Fruit fly (Drosophila melanogaster) whole organism, wandering third instar larva: ENCODE measurements around the gene wgn.

Source experiments
- Abd-B ChIP-seq: fragments of >200 bp; optimal IDR thresholded peaks from 2 replicates; lab custom pipeline; 2017; ENCODE audit warnings: missing biosample characterization, missing genetic modification characterization
- CG32264 ChIP-seq: fragments of 200-800 bp; sonication (Bioruptor generic); optimal IDR thresholded peaks from 2 replicates; lab custom pipeline; 2016; ENCODE audit warnings: missing biosample characterization, missing genetic modification characterization
- CG9705 ChIP-seq: fragments of 200-800 bp; sonication (Bioruptor generic); optimal IDR thresholded peaks from 2 replicates; lab custom pipeline; 2018; ENCODE audit warnings: missing biosample characterization, mild to moderate bottlenecking, missing genetic modification characterization
- CrebA ChIP-seq: fragments of 200-800 bp; sonication (Bioruptor generic); optimal IDR thresholded peaks from 2 replicates; lab custom pipeline; 2016; ENCODE audit warnings: missing biosample characterization, mild to moderate bottlenecking, missing genetic modification characterization, borderline replicate concordance
- Dfd ChIP-seq: fragments of >200 bp; optimal IDR thresholded peaks from 2 replicates; lab custom pipeline; 2017; ENCODE audit warnings: missing biosample characterization, missing genetic modification characterization
- Dif ChIP-seq: fragments of 200-275, 200-300 bp; sonication (Bioruptor generic); optimal IDR thresholded peaks from 2 replicates; lab custom pipeline; 2018; ENCODE audit warnings: missing biosample characterization, missing genetic modification characterization; ENCODE audit not compliant: partially characterized antibody
- GATAd ChIP-seq: sonication (Bioruptor generic); optimal IDR thresholded peaks from 2 replicates; lab custom pipeline; 2016; ENCODE audit warnings: missing biosample characterization, missing genetic modification characterization
- Hnf4 ChIP-seq: fragments of 200-800 bp; sonication (Bioruptor generic); optimal IDR thresholded peaks from 2 replicates; lab custom pipeline; 2016; ENCODE audit warnings: missing biosample characterization, mild to moderate bottlenecking, missing genetic modification characterization
- Hr83 ChIP-seq: fragments of 200-300 bp; sonication (Bioruptor generic); optimal IDR thresholded peaks from 2 replicates; lab custom pipeline; 2016; ENCODE audit warnings: missing biosample characterization, mild to moderate bottlenecking, missing genetic modification characterization, moderate library complexity; ENCODE audit not compliant: poor library complexity, severe bottlenecking
- Jra ChIP-seq: sonication (Bioruptor generic); optimal IDR thresholded peaks from 2 replicates; lab custom pipeline; 2016; ENCODE audit warnings: missing biosample characterization, missing genetic modification characterization
- Mio ChIP-seq: sonication (Bioruptor generic); optimal IDR thresholded peaks from 2 replicates; lab custom pipeline; 2016; ENCODE audit warnings: missing biosample characterization, missing genetic modification characterization
- N ChIP-seq: fragments of >200 bp; optimal IDR thresholded peaks from 2 replicates; lab custom pipeline; 2018; ENCODE audit warnings: missing biosample characterization, missing external identifiers, missing genetic modification characterization
- OdsH ChIP-seq: fragments of 200-800 bp; sonication (Bioruptor generic); optimal IDR thresholded peaks from 2 replicates; lab custom pipeline; 2016; ENCODE audit warnings: missing biosample characterization, mild to moderate bottlenecking, missing genetic modification characterization
- Rel ChIP-seq, 2 experiments: fragments of 200-800 bp; sonication (Bioruptor generic) in 1 of 2; optimal IDR thresholded peaks; 2 replicates in 1 of 2; 3 replicates in 1 of 2; lab custom pipeline; 2016 to 2019; ENCODE audit warnings: mild to moderate bottlenecking in 2 of 2, missing biosample characterization in 2 of 2, missing genetic modification characterization in 2 of 2, moderate library complexity in 1 of 2
- Sp1 ChIP-seq: fragments of 200-800 bp; sonication (Bioruptor generic); optimal IDR thresholded peaks from 3 replicates; lab custom pipeline; 2019; ENCODE audit warnings: missing biosample characterization, mild to moderate bottlenecking, missing genetic modification characterization, moderate library complexity
- Vsx2 ChIP-seq: fragments of 200-300, 225-300 bp; sonication (Bioruptor generic); optimal IDR thresholded peaks from 2 replicates; lab custom pipeline; 2018; ENCODE audit warnings: missing biosample characterization, missing genetic modification characterization; ENCODE audit not compliant: partially characterized antibody
- br ChIP-seq: fragments of 200-800 bp; sonication (Bioruptor generic); optimal IDR thresholded peaks from 2 replicates; lab custom pipeline; 2016; ENCODE audit warnings: missing biosample characterization, missing genetic modification characterization
- brk ChIP-seq: fragments of 200-800 bp; sonication (Bioruptor generic); optimal IDR thresholded peaks from 2 replicates; lab custom pipeline; 2016; ENCODE audit warnings: missing biosample characterization, mild to moderate bottlenecking, missing genetic modification characterization
- dl ChIP-seq, 2 experiments: fragments of 175-275, 200-275 bp in 1 of 2; fragments of 200-275 bp in 1 of 2; sonication (Bioruptor generic); optimal IDR thresholded peaks; lab custom pipeline; 2018; ENCODE audit warnings: mild to moderate bottlenecking in 2 of 2, missing biosample characterization in 2 of 2, missing genetic modification characterization in 2 of 2, moderate library complexity in 2 of 2; ENCODE audit not compliant: partially characterized antibody in 2 of 2, insufficient read depth in 1 of 2
- dmrt93B ChIP-seq: fragments of 200-800 bp; sonication (Bioruptor generic); optimal IDR thresholded peaks from 2 replicates; lab custom pipeline; 2018; ENCODE audit warnings: missing biosample characterization, mild to moderate bottlenecking, missing genetic modification characterization
- dsf ChIP-seq: sonication (Bioruptor generic); optimal IDR thresholded peaks from 2 replicates; lab custom pipeline; 2016; ENCODE audit warnings: missing biosample characterization, missing genetic modification characterization, borderline replicate concordance
- ey ChIP-seq: fragments of 200-800 bp; sonication (Bioruptor generic); optimal IDR thresholded peaks from 2 replicates; lab custom pipeline; 2016; ENCODE audit warnings: missing biosample characterization, missing genetic modification characterization
- foxo ChIP-seq, 2 experiments: fragments of 200-800 bp; sonication (Bioruptor generic); optimal IDR thresholded peaks; 2 replicates in 1 of 2; 3 replicates in 1 of 2; lab custom pipeline; 2016 to 2017; ENCODE audit warnings: missing biosample characterization in 2 of 2, missing genetic modification characterization in 2 of 2
- fru ChIP-seq: fragments of 200-800 bp; sonication (Bioruptor generic); optimal IDR thresholded peaks from 3 replicates; lab custom pipeline; 2016; ENCODE audit warnings: missing biosample characterization, mild to moderate bottlenecking, missing genetic modification characterization
- h ChIP-seq: fragments of 200-800 bp; sonication (Bioruptor generic); optimal IDR thresholded peaks from 3 replicates; lab custom pipeline; 2016; ENCODE audit warnings: missing biosample characterization, mild to moderate bottlenecking, missing genetic modification characterization
- jim ChIP-seq: fragments of 175-275, 200-325 bp; sonication (Bioruptor generic); optimal IDR thresholded peaks from 2 replicates; lab custom pipeline; 2016; ENCODE audit warnings: missing biosample characterization, mild to moderate bottlenecking, missing genetic modification characterization
- lola ChIP-seq: fragments of >200 bp; optimal IDR thresholded peaks from 2 replicates; lab custom pipeline; 2017; ENCODE audit warnings: missing biosample characterization, missing genetic modification characterization
- pan ChIP-seq: fragments of >200 bp; optimal IDR thresholded peaks from 2 replicates; lab custom pipeline; 2017
- psq ChIP-seq: fragments of 200-800 bp; sonication (Bioruptor generic); optimal IDR thresholded peaks from 3 replicates; lab custom pipeline; 2017; ENCODE audit warnings: missing biosample characterization, mild to moderate bottlenecking, missing genetic modification characterization, moderate library complexity
- rgr ChIP-seq: fragments of 200-800 bp; sonication (Bioruptor generic); optimal IDR thresholded peaks from 3 replicates; lab custom pipeline; 2016; ENCODE audit warnings: missing biosample characterization, mild to moderate bottlenecking, missing genetic modification characterization
- sage ChIP-seq: fragments of 200-800 bp; sonication (Bioruptor generic); optimal IDR thresholded peaks from 2 replicates; lab custom pipeline; 2016; ENCODE audit warnings: missing biosample characterization, mild to moderate bottlenecking, missing genetic modification characterization
- sv ChIP-seq: fragments of 200-800 bp; sonication (Bioruptor generic); optimal IDR thresholded peaks from 3 replicates; lab custom pipeline; 2016; ENCODE audit warnings: missing biosample characterization, missing genetic modification characterization
- tai ChIP-seq: sonication (Bioruptor generic); optimal IDR thresholded peaks from 2 replicates; lab custom pipeline; 2016; ENCODE audit warnings: missing biosample characterization, missing genetic modification characterization
- usp ChIP-seq: fragments of >200 bp; optimal IDR thresholded peaks from 2 replicates; lab custom pipeline; 2017; ENCODE audit warnings: missing biosample characterization, missing genetic modification characterization

Gene wgn

DNA sequence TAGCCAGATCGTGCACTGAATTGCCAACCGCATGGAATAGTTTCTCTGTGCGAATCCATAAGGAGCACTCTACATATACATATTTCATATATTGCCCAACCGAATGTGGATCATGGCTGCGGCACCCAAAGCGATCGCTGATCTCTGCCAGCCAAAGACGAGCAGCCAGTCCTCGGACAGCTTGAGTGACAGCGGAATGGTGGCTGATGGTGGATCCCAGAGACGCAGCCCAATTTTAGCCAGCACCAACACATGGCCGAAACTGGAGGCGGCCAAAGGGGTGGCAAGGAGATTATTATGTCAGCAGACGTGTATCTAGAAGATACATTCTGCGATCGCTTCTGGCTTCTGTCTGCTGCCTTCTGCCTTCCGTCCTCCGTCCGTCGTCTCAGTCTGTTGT lies 3.7 kb downstream of the wgn start:
- TF ChIP-seq tai (no peak), sv (no peak), brk (GFP tag; lab: Kevin White, UChicago) (no peak), GATAd (GFP tag; lab: Kevin White, UChicago) (no peak), dl (GFP tag; optimal IDR thresholded peaks at IDR 0.05; lab: Kevin White, UChicago; ENCODE audit: insufficient read depth in 1 of 2, partially characterized antibody in 2 of 2) (no peak), ey (GFP tag; lab: Kevin White, UChicago) (no peak), foxo (GFP tag; optimal IDR thresholded peaks at IDR 0.05; lab: Kevin White, UChicago) (no peak), dsf (GFP tag; lab: Kevin White, UChicago) (no peak), OdsH (GFP tag; lab: Kevin White, UChicago) (no peak), br (GFP tag; lab: Kevin White, UChicago) (no peak), Rel (GFP tag; optimal IDR thresholded peaks at IDR 0.05; lab: Kevin White, UChicago) (no peak), Rel (tag; optimal IDR thresholded peaks at IDR 0.05; lab: Kevin White, UChicago) (no peak), Dfd (GFP tag; lab: Kevin White, UChicago) (no peak), Sp1 (no peak), CrebA (GFP tag; lab: Kevin White, UChicago) (no peak), psq (GFP tag; lab: Kevin White, UChicago) (no peak), CG32264 (no peak), pan (lab: Kevin White, UChicago) (no peak), Jra (GFP tag; lab: Kevin White, UChicago) (no peak), Vsx2 (GFP tag; lab: Kevin White, UChicago) (no peak), Abd-B (GFP tag; lab: Kevin White, UChicago) (no peak)

DNA sequence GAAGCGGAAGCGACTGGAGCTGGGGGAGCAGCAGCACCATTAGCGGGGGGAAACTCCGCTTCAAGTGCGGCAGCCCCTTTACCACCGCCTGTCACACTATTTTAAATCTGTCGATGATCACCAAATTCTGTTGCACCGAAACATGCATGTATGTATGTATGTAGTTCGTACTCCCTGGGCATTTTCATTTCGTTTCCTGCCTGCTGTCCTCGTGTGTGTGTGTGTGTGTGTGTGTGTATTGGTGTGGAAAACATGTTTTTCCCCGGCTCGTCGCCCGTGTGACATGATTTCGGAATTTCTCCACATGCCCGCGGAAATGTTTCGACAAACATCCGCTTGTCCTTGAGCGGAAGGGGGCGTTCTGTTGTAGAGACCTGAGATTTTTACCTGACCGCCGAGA lies 7.7 kb downstream of the wgn start:
- no peak for TF ChIP-seq jim (GFP tag; lab: Kevin White, UChicago)
- no peak for TF ChIP-seq Sp1
- no peak for TF ChIP-seq sage (GFP tag; lab: Kevin White, UChicago)
- TF ChIP-seq rgr (GFP tag; lab: Kevin White, UChicago) = no peak
- no peak for TF ChIP-seq Hr83 (GFP tag; lab: Kevin White, UChicago)
- no peak for TF ChIP-seq CrebA (GFP tag; lab: Kevin White, UChicago)

DNA sequence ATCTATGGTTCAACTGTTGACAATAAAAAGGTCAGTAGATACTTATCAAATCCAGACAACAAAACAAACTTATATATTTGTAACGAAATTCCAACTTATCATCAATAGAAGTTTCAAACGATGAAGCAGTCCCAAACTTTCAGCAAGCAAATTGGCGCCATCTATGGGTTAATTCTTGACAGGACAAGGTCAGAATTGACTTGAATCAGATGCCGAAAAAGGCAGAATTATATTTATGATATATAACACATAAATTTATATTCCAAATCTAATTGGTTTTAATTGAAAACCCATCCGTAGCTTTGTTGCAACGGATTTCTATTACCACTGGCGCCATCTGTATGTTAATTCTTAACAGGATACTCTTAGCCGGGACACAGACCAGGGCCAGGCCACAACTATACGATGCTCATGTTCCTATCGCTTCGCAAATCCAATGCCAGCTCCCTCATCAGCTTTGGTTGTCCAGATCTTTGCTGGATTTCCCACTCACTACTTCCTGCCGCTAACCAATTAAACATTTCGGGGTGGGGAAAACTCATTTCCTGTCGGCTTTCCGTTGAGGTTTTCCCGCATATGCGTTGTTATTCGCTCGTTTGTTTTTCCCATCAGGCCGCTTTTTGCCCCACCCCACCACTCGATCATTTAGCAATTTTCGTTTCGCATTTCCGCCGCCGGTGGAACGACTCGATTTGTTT lies 12.9 kb downstream of the wgn start:
- no peak for TF ChIP-seq CG9705 (GFP tag; lab: Kevin White, UChicago)
- no peak for TF ChIP-seq dmrt93B (GFP tag; lab: Kevin White, UChicago)
- no peak for TF ChIP-seq usp (GFP tag; lab: Kevin White, UChicago)
- no peak for TF ChIP-seq dsf (GFP tag; lab: Kevin White, UChicago)
- no peak for TF ChIP-seq h (GFP tag; lab: Kevin White, UChicago)
- no peak for TF ChIP-seq tai
- no peak for TF ChIP-seq jim (GFP tag; lab: Kevin White, UChicago)
- no peak for TF ChIP-seq br (GFP tag; lab: Kevin White, UChicago)
- no peak for TF ChIP-seq sage (GFP tag; lab: Kevin White, UChicago)
- no peak for TF ChIP-seq Mio (GFP tag; lab: Kevin White, UChicago)
- TF ChIP-seq OdsH (GFP tag; lab: Kevin White, UChicago) = no peak
- TF ChIP-seq CG32264 = no peak
- TF ChIP-seq N (GFP tag; lab: Kevin White, UChicago) = no peak
- TF ChIP-seq rgr (GFP tag; lab: Kevin White, UChicago) = no peak
- no peak for TF ChIP-seq dl (GFP tag; optimal IDR thresholded peaks at IDR 0.05; lab: Kevin White, UChicago; ENCODE audit: insufficient read depth in 1 of 2, partially characterized antibody in 2 of 2)
- no peak for TF ChIP-seq Jra (GFP tag; lab: Kevin White, UChicago)

DNA sequence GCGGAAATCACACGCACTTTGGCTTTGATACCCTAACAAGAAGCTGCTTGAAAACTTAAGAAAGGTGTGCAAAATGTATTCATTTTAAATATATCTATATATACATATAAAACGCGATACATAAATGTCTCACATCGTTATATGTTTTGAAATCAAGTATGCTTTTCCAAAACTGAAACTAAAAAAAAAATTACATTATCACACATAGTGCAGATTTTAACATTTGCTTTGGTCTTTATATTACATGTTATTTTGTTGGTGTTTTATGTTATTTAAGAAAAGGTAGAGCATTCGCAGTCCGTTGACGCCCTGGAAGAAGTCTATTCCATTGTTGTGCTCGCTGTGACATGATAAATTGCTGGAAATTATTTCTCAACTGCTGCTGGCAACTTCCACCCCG lies 16.6 kb downstream of the wgn start:
- no peak for TF ChIP-seq psq (GFP tag; lab: Kevin White, UChicago)
- no peak for TF ChIP-seq usp (GFP tag; lab: Kevin White, UChicago)
- no peak for TF ChIP-seq fru (GFP tag; lab: Kevin White, UChicago)
- TF ChIP-seq Sp1 = no peak
- TF ChIP-seq dmrt93B (GFP tag; lab: Kevin White, UChicago) = no peak
- no peak for TF ChIP-seq foxo (GFP tag; optimal IDR thresholded peaks at IDR 0.05; lab: Kevin White, UChicago)
- TF ChIP-seq N (GFP tag; lab: Kevin White, UChicago) = no peak
- no peak for TF ChIP-seq sage (GFP tag; lab: Kevin White, UChicago)
- TF ChIP-seq ey (GFP tag; lab: Kevin White, UChicago) = no peak
- TF ChIP-seq Dif (GFP tag; lab: Kevin White, UChicago) = no peak
- TF ChIP-seq Hnf4 (GFP tag; lab: Kevin White, UChicago) = no peak
- TF ChIP-seq tai = no peak
- no peak for TF ChIP-seq lola
- no peak for TF ChIP-seq Vsx2 (GFP tag; lab: Kevin White, UChicago)
- no peak for TF ChIP-seq Abd-B (GFP tag; lab: Kevin White, UChicago)
- no peak for TF ChIP-seq CG32264
- TF ChIP-seq, all 38 proteins: peak for 0
